Fruit fly (Drosophila melanogaster): ENCODE data around the gene Hml.

DNA sequence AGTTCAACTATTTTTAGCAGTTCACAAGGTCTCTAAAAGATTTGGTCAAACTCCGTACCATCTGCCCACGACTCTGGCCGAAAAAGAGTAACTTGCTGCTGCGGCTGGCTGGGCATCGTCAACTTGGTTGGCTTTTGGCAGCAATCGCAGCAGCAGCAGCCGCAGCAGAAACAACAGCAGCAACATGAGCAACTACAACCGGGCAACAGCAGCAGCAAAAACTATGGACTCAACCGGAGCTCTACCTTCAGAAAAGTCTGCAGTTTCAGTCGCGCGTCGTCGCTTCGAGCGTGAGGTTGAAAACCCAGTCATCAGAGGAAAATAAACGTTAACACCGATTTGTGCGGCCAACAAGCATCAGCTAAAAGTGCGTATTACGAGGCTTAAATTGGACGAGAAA is 32.9 kb downstream of the Hml start, which contains the start of gene CG13737:
- no peak for TF ChIP-seq CG8765 (GFP tag; IDR thresholded peaks at IDR 0.05)
- no peak for TF ChIP-seq CG6854 (GFP tag; optimal IDR thresholded peaks at IDR 0.05)
- no peak for TF ChIP-seq CG31388 (GFP tag; optimal IDR thresholded peaks at IDR 0.05)
- TF ChIP-seq NC2α (GFP tag; optimal IDR thresholded peaks at IDR 0.05), result no peak
- TF ChIP-seq CG15601 (tag; optimal IDR thresholded peaks at IDR 0.05), result no peak
- TF ChIP-seq CG12659 (GFP tag; optimal IDR thresholded peaks at IDR 0.05), result no peak
- TF ChIP-seq CG4820 (GFP tag; optimal IDR thresholded peaks at IDR 0.05), result no peak
- no peak for TF ChIP-seq Sox102F (GFP tag; optimal IDR thresholded peaks at IDR 0.05)
- TF ChIP-seq HmgZ (tag; optimal IDR thresholded peaks at IDR 0.05), result no peak
- no peak for TF ChIP-seq CG7987 (GFP tag; optimal IDR thresholded peaks at IDR 0.05)
- no peak for TF ChIP-seq Fer2 (tag; optimal IDR thresholded peaks at IDR 0.05)
- TF ChIP-seq Lim3 (GFP tag; IDR thresholded peaks at IDR 0.05), result no peak
- TF ChIP-seq wdn (GFP tag; IDR thresholded peaks at IDR 0.05), result no peak
- no peak for TF ChIP-seq HLH4C (GFP tag; IDR thresholded peaks at IDR 0.05; ENCODE audit: partially characterized antibody)
